Fruit fly (Drosophila melanogaster): ENCODE measurements around the gene CCKLR-17D3.

CCKLR-17D3 gene

dm6 chrX:18774818-18775343, 1.1 kb upstream of the CCKLR-17D3 start, which contains the start of gene CG6891 (continued):
- TF ChIP-seq psq (GFP tag; optimal IDR thresholded peaks at IDR 0.05), result no peak
- no peak for TF ChIP-seq Nf-YB (GFP tag; optimal IDR thresholded peaks at IDR 0.05)
- no peak for TF ChIP-seq CG30020 (tag; optimal IDR thresholded peaks at IDR 0.05)
- TF ChIP-seq CG6272 (GFP tag; IDR thresholded peaks at IDR 0.05), result no peak
- peak; percentile 6 for TF ChIP-seq CG14710 (tag; optimal IDR thresholded peaks at IDR 0.05)
- no peak for TF ChIP-seq en (GFP tag; optimal IDR thresholded peaks at IDR 0.05)
- TF ChIP-seq chinmo (GFP tag; IDR thresholded peaks at IDR 0.05; ENCODE audit: partially characterized antibody), result peak; percentile 89
- TF ChIP-seq CG3281 (GFP tag; optimal IDR thresholded peaks at IDR 0.05), result no peak
- peak; percentile 58; the same call in 1 of the 3 replicates for TF ChIP-seq zfh1 (GFP tag; IDR thresholded peaks at IDR 0.05)
- no peak for TF ChIP-seq HmgD (GFP tag; optimal IDR thresholded peaks at IDR 0.05)
- no peak for TF ChIP-seq CG11560 (tag; IDR thresholded peaks at IDR 0.05)
- TF ChIP-seq scrt (GFP tag; optimal IDR thresholded peaks at IDR 0.05), result no peak
- TF ChIP-seq CG13287 (GFP tag; IDR thresholded peaks at IDR 0.05; ENCODE audit: partially characterized antibody), result peak; percentile 41; the same call in 1 of the 2 replicates
- no peak for TF ChIP-seq Dip2 (GFP tag; IDR thresholded peaks at IDR 0.05)
- no peak for TF ChIP-seq Sin3A (optimal IDR thresholded peaks at IDR 0.05)
- no peak for TF ChIP-seq CG2199 (GFP tag; IDR thresholded peaks at IDR 0.05)
- peak; percentile 37 for TF ChIP-seq Abd-B (GFP tag; optimal IDR thresholded peaks at IDR 0.05)
- TF ChIP-seq CG32767 (GFP tag; IDR thresholded peaks at IDR 0.05), result no peak
- TF ChIP-seq Stat92E (GFP tag; optimal IDR thresholded peaks at IDR 0.05), result peak in 1 of 3 experiments; percentile 1
- TF ChIP-seq CG16815 (GFP tag; optimal IDR thresholded peaks at IDR 0.05), result no peak
- TF ChIP-seq pum (GFP tag; optimal IDR thresholded peaks at IDR 0.05), result peak; percentile 39
- no peak for TF ChIP-seq CG15479 (GFP tag; optimal IDR thresholded peaks at IDR 0.05)
- TF ChIP-seq peb (GFP tag; IDR thresholded peaks at IDR 0.05), result no peak
- no peak for TF ChIP-seq ham (GFP tag; IDR thresholded peaks at IDR 0.05)
- peak; percentile 40 for TF ChIP-seq az2 (GFP tag; optimal IDR thresholded peaks at IDR 0.05)
- TF ChIP-seq CG32772 (GFP tag; IDR thresholded peaks at IDR 0.05), result no peak
- TF ChIP-seq ase (GFP tag; IDR thresholded peaks at IDR 0.05), result peak; percentile 13; the same call in 1 of the 3 replicates
- TF ChIP-seq ssp (GFP tag; IDR thresholded peaks at IDR 0.05), result peak; percentile 54
- peak; percentile 13 for TF ChIP-seq CG16863 (GFP tag; optimal IDR thresholded peaks at IDR 0.05)
- TF ChIP-seq CG11504 (tag; optimal IDR thresholded peaks at IDR 0.05), result peak; percentile 89
- TF ChIP-seq CG4707 (GFP tag; optimal IDR thresholded peaks at IDR 0.05), result no peak
- TF ChIP-seq pfk (GFP tag; optimal IDR thresholded peaks at IDR 0.05), result no peak
- TF ChIP-seq amos (GFP tag; IDR thresholded peaks at IDR 0.05; ENCODE audit: partially characterized antibody), result 0 out of 2 replicates have a peak, but pooled peaks have one; percentile 25
- TF ChIP-seq CG10959 (GFP tag; IDR thresholded peaks at IDR 0.05), result 0 out of 2 replicates have a peak, but pooled peaks have one; percentile 17
- TF ChIP-seq CG1647 (GFP tag; optimal IDR thresholded peaks at IDR 0.05), result no peak
- no peak for TF ChIP-seq CG15011 (GFP tag; optimal IDR thresholded peaks at IDR 0.05)
- TF ChIP-seq bsh (GFP tag; optimal IDR thresholded peaks at IDR 0.05), result peak; percentile 7 to 54
- peak; percentile 15 for TF ChIP-seq disco-r (GFP tag; optimal IDR thresholded peaks at IDR 0.05)
- TF ChIP-seq cato (GFP tag; optimal IDR thresholded peaks at IDR 0.05; ENCODE audit: borderline replicate concordance), result no peak
- peak; percentile 45 for TF ChIP-seq ac (GFP tag; optimal IDR thresholded peaks at IDR 0.05)
- 0 out of 3 replicates have a peak, but pooled peaks have one; percentile 22 for TF ChIP-seq CG14860 (GFP tag; IDR thresholded peaks at IDR 0.05; ENCODE audit: partially characterized antibody)
- TF ChIP-seq Scr (GFP tag; IDR thresholded peaks at IDR 0.05; ENCODE audit: partially characterized antibody), result no peak
- peak; percentile 20 for TF ChIP-seq Atf3 (GFP tag; optimal IDR thresholded peaks at IDR 0.05)
- no peak for TF ChIP-seq CG1024 (GFP tag; IDR thresholded peaks at IDR 0.05)
- no peak for TF ChIP-seq ERR (GFP tag; optimal IDR thresholded peaks at IDR 0.05)
- no peak for TF ChIP-seq CG7271 (tag; optimal IDR thresholded peaks at IDR 0.05)
- TF ChIP-seq Sry-β (GFP tag; optimal IDR thresholded peaks at IDR 0.05), result peak; percentile 90
- no peak for TF ChIP-seq CG3995 (GFP tag; optimal IDR thresholded peaks at IDR 0.05)
- TF ChIP-seq Myb (GFP tag; optimal IDR thresholded peaks at IDR 0.05), result no peak
- no peak for TF ChIP-seq Mrtf (GFP tag; IDR thresholded peaks at IDR 0.05)

Data from whole organism, embryonic.